Worm (Caenorhabditis elegans) whole organism, L4 larva: ENCODE data around the gene srh-87.
"Not testable (repeated sequence)": the region's sequence is repeated elsewhere in the genome, so short reads cannot be mapped to it uniquely, and the experiment has no call there.

Experiments used
- D1046.2 ChIP-seq: fragments of 200-800 bp; sonication (Bioruptor generic); IDR thresholded peaks from 2 replicates; pipeline ENCODE4 v1.3.6; 2022; ENCODE audit warnings: missing genetic modification characterization, missing compliant biosample characterization
- Y5F2A.4 ChIP-seq: fragments of 200-800 bp; sonication (Bioruptor generic); optimal IDR thresholded peaks from 2 replicates; lab custom pipeline; 2018; ENCODE audit warnings: mild to moderate bottlenecking, missing genetic modification characterization, missing compliant biosample characterization
- ZK546.5 ChIP-seq, 2 experiments: sonication (generic microtip); optimal IDR thresholded peaks; 2 replicates each; lab custom pipeline; 2017; ENCODE audit warnings: missing biosample characterization in 2 of 2, missing genetic modification characterization in 2 of 2
- aha-1 ChIP-seq: fragments of 150-350 bp; peaks from one replicate; lab custom pipeline; 2014; ENCODE audit warnings: missing biosample characterization, missing genetic modification characterization
- aly-2 ChIP-seq: sonication (generic microtip); optimal IDR thresholded peaks from 2 replicates; lab custom pipeline; 2018; ENCODE audit warnings: missing biosample characterization, missing genetic modification characterization
- ama-1 ChIP-seq: fragments of 150-350 bp; optimal IDR thresholded peaks from 2 replicates; lab custom pipeline; 2014; ENCODE audit warnings: inconsistent platforms, mixed read lengths
- attf-4 ChIP-seq: sonication (generic microtip); optimal IDR thresholded peaks from 3 replicates; lab custom pipeline; 2017; ENCODE audit warnings: missing biosample characterization, missing genetic modification characterization
- ceh-32 ChIP-seq: sonication (generic microtip); optimal IDR thresholded peaks from 2 replicates; lab custom pipeline; 2016; ENCODE audit warnings: mild to moderate bottlenecking, missing genetic modification characterization, missing compliant biosample characterization; ENCODE audit not compliant: poor library complexity
- ceh-62 ChIP-seq: sonication (generic microtip); optimal IDR thresholded peaks from 2 replicates; lab custom pipeline; 2017; ENCODE audit warnings: missing biosample characterization, missing genetic modification characterization
- daf-8 ChIP-seq: fragments of 200-800 bp; sonication (Bioruptor generic); IDR thresholded peaks from 2 replicates; pipeline ENCODE4 v1.3.6; 2022; ENCODE audit warnings: missing genetic modification characterization, missing compliant biosample characterization
- fkh-10 ChIP-seq: fragments of 150-350 bp; optimal IDR thresholded peaks from 2 replicates; lab custom pipeline; 2014; ENCODE audit warnings: missing biosample characterization, missing genetic modification reagents, missing genetic modification characterization
- fos-1 ChIP-seq: fragments of 150-350 bp; optimal IDR thresholded peaks from 2 replicates; lab custom pipeline; 2014; ENCODE audit warnings: missing biosample characterization, missing genetic modification characterization
- gei-8 ChIP-seq: fragments of 200-800 bp; sonication (Bioruptor generic); optimal IDR thresholded peaks from 2 replicates; lab custom pipeline; 2018; ENCODE audit warnings: mild to moderate bottlenecking, missing genetic modification characterization, missing compliant biosample characterization
- hlh-11 ChIP-seq: fragments of 200-800 bp; sonication (Bioruptor generic); optimal IDR thresholded peaks from 2 replicates; lab custom pipeline; 2018; ENCODE audit warnings: mild to moderate bottlenecking, missing genetic modification characterization, missing compliant biosample characterization
- jun-1 ChIP-seq: fragments of 150-350 bp; optimal IDR thresholded peaks from 2 replicates; lab custom pipeline; 2014; ENCODE audit warnings: missing biosample characterization, missing genetic modification reagents, missing genetic modification characterization
- lim-7 ChIP-seq: fragments of 200-800 bp; sonication (Bioruptor generic); IDR thresholded peaks from 2 replicates; pipeline ENCODE4 v1.3.6; 2022; ENCODE audit warnings: missing genetic modification characterization, missing compliant biosample characterization
- lin-1 ChIP-seq: fragments of 200-800 bp; sonication (Bioruptor generic); IDR thresholded peaks from 2 replicates; pipeline ENCODE4 v1.3.6; 2022; ENCODE audit warnings: missing genetic modification reagents, missing genetic modification characterization, missing compliant biosample characterization
- lin-15B ChIP-seq: fragments of 150-350 bp; sonication (generic microtip); optimal IDR thresholded peaks from 3 replicates; lab custom pipeline; 2014; ENCODE audit warnings: missing biosample characterization, missing genetic modification characterization
- lin-29 ChIP-seq: fragments of 200-800 bp; sonication (Bioruptor generic); IDR thresholded peaks from 2 replicates; pipeline ENCODE4 v1.3.6; 2022; ENCODE audit warnings: missing genetic modification reagents, missing genetic modification characterization, missing compliant biosample characterization
- lin-38 ChIP-seq: fragments of 200-800 bp; sonication (Bioruptor generic); IDR thresholded peaks from 2 replicates; pipeline ENCODE4 v1.3.6; 2022; ENCODE audit warnings: missing genetic modification reagents, missing genetic modification characterization, missing compliant biosample characterization
- lir-3 ChIP-seq: sonication (generic microtip); optimal IDR thresholded peaks from 2 replicates; lab custom pipeline; 2016; ENCODE audit warnings: mild to moderate bottlenecking, missing genetic modification characterization, missing compliant biosample characterization
- mep-1 ChIP-seq: fragments of 150-350 bp; sonication (generic microtip); optimal IDR thresholded peaks from 3 replicates; lab custom pipeline; 2014; ENCODE audit warnings: missing biosample characterization, missing genetic modification characterization
- mes-2 ChIP-seq: sonication (generic microtip); optimal IDR thresholded peaks from 2 replicates; lab custom pipeline; 2016; ENCODE audit warnings: missing genotype, mild to moderate bottlenecking, missing genetic modification characterization, missing compliant biosample characterization; ENCODE audit not compliant: poor library complexity, severe bottlenecking
- nhr-102 ChIP-seq: sonication (generic microtip); optimal IDR thresholded peaks from 2 replicates; lab custom pipeline; 2016; ENCODE audit warnings: mild to moderate bottlenecking, missing genetic modification characterization, moderate library complexity, missing compliant biosample characterization
- nhr-237 ChIP-seq: sonication (generic microtip); optimal IDR thresholded peaks from 2 replicates; lab custom pipeline; 2017; ENCODE audit warnings: missing biosample characterization, missing genetic modification characterization
- nhr-41 ChIP-seq: fragments of 200-800 bp; sonication (Bioruptor generic); IDR thresholded peaks from 2 replicates; pipeline ENCODE4 v1.3.6; 2022; ENCODE audit warnings: missing genetic modification reagents, missing genetic modification characterization, missing compliant biosample characterization
- nhr-48 ChIP-seq: sonication (generic microtip); optimal IDR thresholded peaks from 2 replicates; lab custom pipeline; 2016; ENCODE audit warnings: mild to moderate bottlenecking, missing genetic modification characterization, missing compliant biosample characterization
- nhr-76 ChIP-seq: fragments of 150-350 bp; optimal IDR thresholded peaks from 2 replicates; lab custom pipeline; 2014; ENCODE audit warnings: missing biosample characterization, missing genetic modification characterization
- pha-4 ChIP-seq, 2 experiments: fragments of 150-350 bp in 1 of 2; fragments of 200-800 bp in 1 of 2; sonication (Bioruptor generic) in 1 of 2; IDR thresholded peaks in 1 of 2; optimal IDR thresholded peaks in 1 of 2; 2 replicates each; pipeline versions ENCODE4 v1.3.6 to Lab custom; 2014 to 2022; ENCODE audit warnings: missing genetic modification characterization in 2 of 2, missing genetic modification reagents in 2 of 2, missing biosample characterization in 1 of 2, missing compliant biosample characterization in 1 of 2
- snpc-1.2 ChIP-seq: fragments of 200-800 bp; sonication (Bioruptor generic); IDR thresholded peaks from 2 replicates; pipeline ENCODE4 v1.3.6; 2022; ENCODE audit warnings: missing genetic modification reagents, missing genetic modification characterization, missing compliant biosample characterization
- snpc-4 ChIP-seq: fragments of 150-350 bp; optimal IDR thresholded peaks from 2 replicates; lab custom pipeline; 2014; ENCODE audit warnings: missing biosample characterization, missing genetic modification characterization
- spr-1 ChIP-seq: sonication (generic microtip); optimal IDR thresholded peaks from 2 replicates; lab custom pipeline; 2016; ENCODE audit warnings: mild to moderate bottlenecking, missing genetic modification characterization, missing compliant biosample characterization
- unc-62 ChIP-seq, 3 experiments: fragments of 150-350 bp in 1 of 3; sonication (generic microtip); optimal IDR thresholded peaks in 2 of 3; peaks in 1 of 3; 1 replicate in 1 of 3; 2 replicates in 2 of 3; lab custom pipeline; 2014 to 2017; ENCODE audit warnings: missing biosample characterization in 3 of 3, missing genetic modification characterization in 3 of 3, missing genetic modification reagents in 3 of 3, missing genotype in 1 of 3
- zfp-2 ChIP-seq: sonication (generic microtip); optimal IDR thresholded peaks from 2 replicates; lab custom pipeline; 2016; ENCODE audit warnings: mild to moderate bottlenecking, missing genetic modification characterization, missing compliant biosample characterization

The srh-87 gene

DNA sequence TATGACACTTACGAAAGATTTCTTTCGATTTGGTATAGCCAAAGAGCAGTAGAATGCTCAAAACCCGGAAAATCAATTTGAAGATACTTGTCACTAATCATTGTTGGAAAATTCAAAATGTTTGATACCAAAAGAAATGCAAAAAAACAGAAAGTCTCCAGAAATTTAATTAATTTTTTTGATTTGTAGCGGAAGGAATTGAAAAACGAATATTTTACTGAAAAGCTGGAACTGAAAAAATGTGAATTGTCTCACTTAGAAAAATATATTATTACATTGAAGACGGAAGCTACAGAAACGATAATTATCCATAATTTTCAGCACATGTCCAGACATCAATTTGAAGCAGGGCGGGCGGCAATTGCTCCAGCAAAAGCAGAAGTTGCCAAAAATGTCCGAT, 17.5 kb upstream of the srh-87 start, which contains the start of gene srw-138:
srw-138 (minus strand) TSS at position 101 of the 400 bp plus-strand sequence.
- TF ChIP-seq gei-8 (GFP tag; lab: Kevin White, UChicago) (no peak), ceh-62 (tag; lab: Kevin White, UChicago) (no peak), zfp-2 (tag; lab: Kevin White, UChicago) (no peak), aha-1 (peak; percentile 40), unc-62 (GFP tag; optimal IDR thresholded peaks at IDR 0.05 in 1 of 2; lab: Kevin White, UChicago) (peak in 1 of 2 experiments; percentile 60), unc-62 (tag; optimal IDR thresholded peaks at IDR 0.05; lab: Kevin White, UChicago) (no peak), attf-4 (tag; lab: Kevin White, UChicago) (no peak)

ce11 chrV:2960894-2961293, 15.4 kb upstream of the srh-87 start, which contains the start of gene srw-144:
Gene srw-144, minus strand, starts transcription at chrV:2960994.
- no peak for TF ChIP-seq jun-1 (tag; lab: Kevin White, UChicago)
- no peak for TF ChIP-seq snpc-1.2 (GFP tag; lab: Robert Waterston, UW)
- no peak for TF ChIP-seq daf-8 (GFP tag; lab: Robert Waterston, UW)
- TF ChIP-seq nhr-237, result no peak
- no peak for TF ChIP-seq lin-29 (GFP tag; lab: Robert Waterston, UW)
- TF ChIP-seq spr-1, result no peak
- no peak for TF ChIP-seq fkh-10 (GFP tag; lab: Kevin White, UChicago)
- TF ChIP-seq nhr-76 (tag; lab: Kevin White, UChicago), result no peak
- TF ChIP-seq ceh-32 (tag; lab: Kevin White, UChicago), result no peak
- TF ChIP-seq lin-15B (tag; lab: Kevin White, UChicago), result no peak
- TF ChIP-seq D1046.2, result no peak
- no peak for TF ChIP-seq aly-2 (tag; lab: Kevin White, UChicago)

- TF ChIP-seq pha-4 (GFP tag; IDR thresholded peaks at IDR 0.05; lab: Robert Waterston, UW) (no peak), pha-4 (tag; optimal IDR thresholded peaks at IDR 0.05; lab: Kevin White, UChicago) (no peak), fos-1 (tag; lab: Kevin White, UChicago) (no peak), Y5F2A.4 (GFP tag; lab: Kevin White, UChicago) (no peak), nhr-102 (tag; lab: Kevin White, UChicago) (no peak), nhr-237 (no peak), lim-7 (no peak), nhr-41 (no peak), mep-1 (tag; lab: Kevin White, UChicago) (no peak), lin-1 (GFP tag; lab: Robert Waterston, UW) (no peak), ceh-32 (tag; lab: Kevin White, UChicago) (no peak)
These were observed 12.7 kb upstream of the srh-87 start, which contains the start of gene srw-142 for ce11 chrV:2958202-2958601. Gene srw-142, minus strand, starts transcription at chrV:2958302.

DNA sequence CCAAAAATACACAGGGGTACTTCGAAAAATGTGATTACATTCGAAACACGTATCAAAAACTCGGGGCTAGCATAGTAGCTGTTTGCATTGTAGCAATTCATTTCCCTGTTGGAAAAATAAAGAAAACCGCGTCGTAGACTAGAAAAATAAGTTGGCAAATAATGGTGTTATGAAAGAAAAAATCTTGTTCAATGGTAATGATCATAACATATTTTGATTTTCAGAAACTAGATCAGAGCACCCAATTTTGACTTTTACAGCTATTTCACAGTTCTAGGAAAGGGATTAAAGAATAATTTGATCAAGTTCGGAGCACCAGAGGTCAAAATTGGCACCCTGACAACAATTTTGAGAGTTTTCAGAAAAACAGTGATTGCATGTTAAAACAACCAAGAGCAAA, 9.8 kb upstream of the srh-87 start, which contains the start of gene srh-248:
srh-248 (minus strand) TSS at position 101 of the 400 bp plus-strand sequence.
- TF ChIP-seq spr-1; lir-3; ZK546.5 (tag; optimal IDR thresholded peaks at IDR 0.05; lab: Kevin White, UChicago): not testable (repeated sequence)

ce11 chrV:2952102-2952501, 6.6 kb upstream of the srh-87 start, which contains the start of gene srw-122:
Gene srw-122, minus strand, starts transcription at chrV:2952202.
- TF ChIP-seq snpc-4 (tag; lab: Kevin White, UChicago); unc-62 (GFP tag; optimal IDR thresholded peaks at IDR 0.05 in 1 of 2; lab: Kevin White, UChicago); unc-62 (tag; optimal IDR thresholded peaks at IDR 0.05; lab: Kevin White, UChicago); aly-2 (tag; lab: Kevin White, UChicago): not testable (repeated sequence)

ce11 chrV:2943859-2944258, 1.6 kb downstream of the srh-87 start, which contains the start of gene srw-137:
Gene srw-137, minus strand, starts transcription at chrV:2943959.
- TF ChIP-seq daf-8 (GFP tag; lab: Robert Waterston, UW) (no peak), mep-1 (tag; lab: Kevin White, UChicago) (no peak), hlh-11 (tag; lab: Kevin White, UChicago) (no peak), lin-38 (GFP tag; lab: Robert Waterston, UW) (no peak), Y5F2A.4 (GFP tag; lab: Kevin White, UChicago) (no peak), nhr-48 (tag; lab: Kevin White, UChicago) (no peak), ama-1 (lab: Kevin White, UChicago) (no peak), mes-2 (tag; lab: Kevin White, UChicago) (no peak)
